Fruit fly (Drosophila melanogaster): ENCODE data around the gene Marcal1.

Gene Marcal1

dm6 chr2L:4976988-4977551 is 21.8 kb downstream of the Marcal1 start, which contains the start of the genes Gmd and CG3792 (continued):
- TF ChIP-seq HLHmδ (GFP tag; optimal IDR thresholded peaks at IDR 0.05) (no peak), crol (GFP tag; IDR thresholded peaks at IDR 0.05) (peak; percentile 62), CG8290 (GFP tag; optimal IDR thresholded peaks at IDR 0.05) (peak; percentile 95), CG8290 (tag; optimal IDR thresholded peaks at IDR 0.05) (peak; percentile 82 to 84), CG32772 (GFP tag; IDR thresholded peaks at IDR 0.05) (peak; percentile 97), Gug (GFP tag; IDR thresholded peaks at IDR 0.05) (peak; percentile 94), pita (GFP tag; optimal IDR thresholded peaks at IDR 0.05) (no peak), Stat92E (GFP tag; optimal IDR thresholded peaks at IDR 0.05) (peak in 1 of 3 experiments; percentile 82), mam (GFP tag; optimal IDR thresholded peaks at IDR 0.05) (peak; percentile 97), rib (GFP tag; IDR thresholded peaks at IDR 0.05) (peak; percentile 96), lilli (GFP tag; optimal IDR thresholded peaks at IDR 0.05) (peak; percentile 98), pum (GFP tag; optimal IDR thresholded peaks at IDR 0.05) (peak; percentile 94), Dll (GFP tag; IDR thresholded peaks at IDR 0.05; ENCODE audit: partially characterized antibody) (peak; percentile 90), CG16863 (GFP tag; optimal IDR thresholded peaks at IDR 0.05) (peak; percentile 95), h (optimal IDR thresholded peaks at IDR 0.05) (no peak), CG3163 (GFP tag; optimal IDR thresholded peaks at IDR 0.05) (peak; percentile 72), zf30C (GFP tag; optimal IDR thresholded peaks at IDR 0.05) (peak; percentile 2), GATAe (GFP tag; conservative IDR thresholded peaks at IDR 0.05) (peak; percentile 90), tio (GFP tag; optimal IDR thresholded peaks at IDR 0.05) (no peak), Nf-YA (GFP tag; IDR thresholded peaks at IDR 0.05) (peak; percentile 86), disco-r (GFP tag; optimal IDR thresholded peaks at IDR 0.05) (peak; percentile 85), zfh1 (GFP tag; IDR thresholded peaks at IDR 0.05) (peak; percentile 96), sima (GFP tag; optimal IDR thresholded peaks at IDR 0.05) (peak; percentile 77), B-H2 (GFP tag; optimal IDR thresholded peaks at IDR 0.05) (peak; percentile 96), CG4617 (GFP tag; optimal IDR thresholded peaks at IDR 0.05; ENCODE audit: borderline replicate concordance) (peak; percentile 92), mirr (GFP tag; optimal IDR thresholded peaks at IDR 0.05) (peak; percentile 83), CG6254 (GFP tag; optimal IDR thresholded peaks at IDR 0.05) (peak; percentile 90), CG17385 (GFP tag; optimal IDR thresholded peaks at IDR 0.05) (peak; percentile 85), sens-2 (GFP tag; IDR thresholded peaks at IDR 0.05) (peak; percentile 84; the same call in 1 of the 2 replicates), repo (GFP tag; optimal IDR thresholded peaks at IDR 0.05) (peak; percentile 86), Xrp1 (GFP tag; IDR thresholded peaks at IDR 0.05) (peak; percentile 98), Pdp1 (GFP tag; optimal IDR thresholded peaks at IDR 0.05) (peak; percentile 93 to 94), CG11723 (GFP tag; optimal IDR thresholded peaks at IDR 0.05) (peak; percentile 91), trem (tag; optimal IDR thresholded peaks at IDR 0.05) (peak; percentile 94), Dref (GFP tag; IDR thresholded peaks at IDR 0.05) (peak; percentile 77), CG11456 (GFP tag; IDR thresholded peaks at IDR 0.05) (peak; percentile 96), Elba2 (GFP tag; optimal IDR thresholded peaks at IDR 0.05) (peak; percentile 90), CG31441 (GFP tag; IDR thresholded peaks at IDR 0.05) (peak; percentile 97), B-H1 (GFP tag; IDR thresholded peaks at IDR 0.05) (peak; percentile 95), CG17568 (GFP tag; optimal IDR thresholded peaks at IDR 0.05) (no peak), ci (GFP tag; IDR thresholded peaks at IDR 0.05) (peak; percentile 93), grau (tag; optimal IDR thresholded peaks at IDR 0.05) (peak; percentile 95), C15 (GFP tag; IDR thresholded peaks at IDR 0.05) (peak; percentile 92), vvl (GFP tag; IDR thresholded peaks at IDR 0.05) (peak; percentile 98), CG9437 (GFP tag; optimal IDR thresholded peaks at IDR 0.05) (peak; percentile 91), CG8281 (tag; optimal IDR thresholded peaks at IDR 0.05) (no peak), chinmo (GFP tag; IDR thresholded peaks at IDR 0.05; ENCODE audit: partially characterized antibody) (no peak), Doc2 (GFP tag; IDR thresholded peaks at IDR 0.05) (peak; percentile 82), CG15073 (GFP tag; optimal IDR thresholded peaks at IDR 0.05) (peak; percentile 58), CG4424 (GFP tag; optimal IDR thresholded peaks at IDR 0.05) (peak; percentile 97), Lim3 (GFP tag; IDR thresholded peaks at IDR 0.05) (peak; percentile 71), bcd (GFP tag; optimal IDR thresholded peaks at IDR 0.05) (peak; percentile 94)

All from whole organism, embryonic.